Fruit fly (Drosophila melanogaster): Measurements from ENCODE around the gene Iml1.

The Iml1 gene

dm6 chr3L:1569162-1569965 is 35.5 kb upstream of the Iml1 start, which contains the start of gene Tmep:
Gene Tmep (plus strand): TSS chr3L:1569181.
- TF ChIP-seq insv (optimal IDR thresholded peaks at IDR 0.05) (no peak), Myc (optimal IDR thresholded peaks at IDR 0.05) (no peak), ttk (optimal IDR thresholded peaks at IDR 0.05) (no peak), psq (optimal IDR thresholded peaks at IDR 0.05) (no peak), h (optimal IDR thresholded peaks at IDR 0.05) (no peak), Sin3A (optimal IDR thresholded peaks at IDR 0.05) (no peak)

dm6 chr3L:1568225-1569161 is 34.7 kb upstream of the Iml1 start, which contains the start of gene CG7879:
Gene CG7879 (minus strand): TSS chr3L:1568608.
- no peak for TF ChIP-seq Sin3A (optimal IDR thresholded peaks at IDR 0.05)
- no peak for TF ChIP-seq psq (optimal IDR thresholded peaks at IDR 0.05)
- no peak for TF ChIP-seq ttk (optimal IDR thresholded peaks at IDR 0.05)
- TF ChIP-seq h (optimal IDR thresholded peaks at IDR 0.05), result no peak
- no peak for TF ChIP-seq insv (optimal IDR thresholded peaks at IDR 0.05)
- TF ChIP-seq Myc (optimal IDR thresholded peaks at IDR 0.05), result no peak

dm6 chr3L:1565092-1565491 is 31.3 kb upstream of the Iml1 start, which contains the start of gene CG12003:
Gene CG12003 (plus strand): TSS chr3L:1565392.
- TF ChIP-seq h (optimal IDR thresholded peaks at IDR 0.05) (no peak), psq (optimal IDR thresholded peaks at IDR 0.05) (no peak), Myc (optimal IDR thresholded peaks at IDR 0.05) (no peak), ttk (optimal IDR thresholded peaks at IDR 0.05) (no peak), insv (optimal IDR thresholded peaks at IDR 0.05) (no peak), Sin3A (optimal IDR thresholded peaks at IDR 0.05) (no peak)

dm6 chr3L:1558178-1558788 is 24.4 kb upstream of the Iml1 start, which contains the start of the genes Pex10 and CG12099:
Gene Pex10 (plus strand): TSS chr3L:1558228.
Gene CG12099 (minus strand): TSS chr3L:1558484.
- TF ChIP-seq h (optimal IDR thresholded peaks at IDR 0.05), result no peak
- TF ChIP-seq Myc (optimal IDR thresholded peaks at IDR 0.05), result no peak
- no peak for TF ChIP-seq psq (optimal IDR thresholded peaks at IDR 0.05)
- no peak for TF ChIP-seq insv (optimal IDR thresholded peaks at IDR 0.05)
- no peak for TF ChIP-seq Sin3A (optimal IDR thresholded peaks at IDR 0.05)
- TF ChIP-seq ttk (optimal IDR thresholded peaks at IDR 0.05), result no peak

- no peak for TF ChIP-seq h (optimal IDR thresholded peaks at IDR 0.05)
These were observed 19.4 kb upstream of the Iml1 start, which contains the start of gene Pcyt2 for dm6 chr3L:1553193-1553592. Gene Pcyt2 (plus strand): TSS chr3L:1553493.

- TF ChIP-seq ttk (optimal IDR thresholded peaks at IDR 0.05) (no peak), Sin3A (optimal IDR thresholded peaks at IDR 0.05) (no peak), Myc (optimal IDR thresholded peaks at IDR 0.05) (no peak), h (optimal IDR thresholded peaks at IDR 0.05) (no peak), psq (optimal IDR thresholded peaks at IDR 0.05) (no peak), insv (optimal IDR thresholded peaks at IDR 0.05) (no peak)
These were observed 17.1 kb upstream of the Iml1 start for dm6 chr3L:1550914-1551313.

- TF ChIP-seq insv (optimal IDR thresholded peaks at IDR 0.05) (no peak), h (optimal IDR thresholded peaks at IDR 0.05) (no peak), ttk (optimal IDR thresholded peaks at IDR 0.05) (no peak), psq (optimal IDR thresholded peaks at IDR 0.05) (no peak), Sin3A (optimal IDR thresholded peaks at IDR 0.05) (no peak), Myc (optimal IDR thresholded peaks at IDR 0.05) (no peak)
These were observed 15.8 kb upstream of the Iml1 start for dm6 chr3L:1549634-1550071.

dm6 chr3L:1549148-1549547 is 15.3 kb upstream of the Iml1 start:
- TF ChIP-seq ttk (optimal IDR thresholded peaks at IDR 0.05), result no peak
- no peak for TF ChIP-seq psq (optimal IDR thresholded peaks at IDR 0.05)
- no peak for TF ChIP-seq h (optimal IDR thresholded peaks at IDR 0.05)
- no peak for TF ChIP-seq insv (optimal IDR thresholded peaks at IDR 0.05)
- TF ChIP-seq Myc (optimal IDR thresholded peaks at IDR 0.05), result no peak
- no peak for TF ChIP-seq Sin3A (optimal IDR thresholded peaks at IDR 0.05)

- TF ChIP-seq insv (optimal IDR thresholded peaks at IDR 0.05) (no peak), ttk (optimal IDR thresholded peaks at IDR 0.05) (no peak), Sin3A (optimal IDR thresholded peaks at IDR 0.05) (no peak), psq (optimal IDR thresholded peaks at IDR 0.05) (no peak), Myc (optimal IDR thresholded peaks at IDR 0.05) (no peak), h (optimal IDR thresholded peaks at IDR 0.05) (no peak)
These were observed 14.6 kb upstream of the Iml1 start for dm6 chr3L:1548345-1548970.

dm6 chr3L:1547117-1547507 is 13.3 kb upstream of the Iml1 start:
- TF ChIP-seq insv (optimal IDR thresholded peaks at IDR 0.05), result no peak

- no peak for TF ChIP-seq Sin3A (optimal IDR thresholded peaks at IDR 0.05)
- no peak for TF ChIP-seq insv (optimal IDR thresholded peaks at IDR 0.05)
- no peak for TF ChIP-seq psq (optimal IDR thresholded peaks at IDR 0.05)
- no peak for TF ChIP-seq h (optimal IDR thresholded peaks at IDR 0.05)
- TF ChIP-seq ttk (optimal IDR thresholded peaks at IDR 0.05), result no peak
- no peak for TF ChIP-seq Myc (optimal IDR thresholded peaks at IDR 0.05)
These were observed 12.7 kb upstream of the Iml1 start for dm6 chr3L:1546349-1547116.

Data from Kc167 (cell line).